Fruit fly (Drosophila melanogaster) whole organism, embryonic: ENCODE results near the gene CG46427.

Source experiments
- ATbp ChIP-seq: fragments of 200-800 bp; sonication (Bioruptor generic); optimal IDR thresholded peaks from 2 replicates; lab custom pipeline; 2017; ENCODE audit warnings: missing biosample characterization, mild to moderate bottlenecking, missing genetic modification characterization, missing genetic modification reagents
- CG10565 ChIP-seq: fragments of 200-800 bp; sonication (Bioruptor generic); optimal IDR thresholded peaks from 3 replicates; lab custom pipeline; 2016; ENCODE audit warnings: missing biosample characterization, mild to moderate bottlenecking, missing genetic modification characterization
- CG11247 ChIP-seq: fragments of 200-800 bp; sonication (Bioruptor generic); IDR thresholded peaks from 2 replicates; pipeline ENCODE4 v1.3.6; 2022; ENCODE audit warnings: missing biosample characterization, missing genetic modification characterization
- CG11723 ChIP-seq: fragments of 200-800 bp; sonication (Bioruptor generic); optimal IDR thresholded peaks from 2 replicates; lab custom pipeline; 2017; ENCODE audit warnings: missing biosample characterization, mild to moderate bottlenecking, missing genetic modification characterization
- CG14667 ChIP-seq: fragments of 200-800 bp; sonication (Bioruptor generic); IDR thresholded peaks from 2 replicates; pipeline ENCODE4 v1.3.6; 2022; ENCODE audit warnings: missing biosample characterization, missing genetic modification characterization
- CG16813 ChIP-seq: fragments of 200-800 bp; sonication (Bioruptor generic); IDR thresholded peaks from 3 replicates; pipeline ENCODE4 v1.3.6; 2022; ENCODE audit warnings: missing biosample characterization, missing genetic modification characterization; ENCODE audit not compliant: partially characterized antibody
- CG17359 ChIP-seq: fragments of 200-800 bp; sonication (Bioruptor generic); optimal IDR thresholded peaks from 3 replicates; lab custom pipeline; 2018; ENCODE audit warnings: missing biosample characterization, mild to moderate bottlenecking, missing genetic modification characterization, moderate library complexity
- CG17612 ChIP-seq: fragments of 200-800 bp; sonication (Bioruptor generic); IDR thresholded peaks from 2 replicates; pipeline ENCODE4 v1.3.6; 2022; ENCODE audit warnings: missing biosample characterization, missing genetic modification characterization
- CG18262 ChIP-seq: fragments of 200-800 bp; optimal IDR thresholded peaks from 3 replicates; lab custom pipeline; 2019; ENCODE audit warnings: missing biosample characterization, mild to moderate bottlenecking, missing genetic modification characterization, moderate library complexity
- CG18619 ChIP-seq: fragments of 200-800 bp; sonication (Bioruptor generic); optimal IDR thresholded peaks from 3 replicates; lab custom pipeline; 2017; ENCODE audit warnings: missing biosample characterization, mild to moderate bottlenecking, missing genetic modification characterization
- CG2116 ChIP-seq: fragments of 200-800 bp; sonication (Bioruptor generic); optimal IDR thresholded peaks from 3 replicates; lab custom pipeline; 2018; ENCODE audit warnings: missing biosample characterization, mild to moderate bottlenecking, missing genetic modification characterization
- CG2199 ChIP-seq: fragments of 200-800 bp; sonication (Bioruptor generic); IDR thresholded peaks from 3 replicates; pipeline ENCODE4 v1.3.6; 2022; ENCODE audit warnings: missing biosample characterization, missing genetic modification characterization
- CG30431 ChIP-seq: fragments of 200-800 bp; sonication (Bioruptor generic); optimal IDR thresholded peaks from 2 replicates; lab custom pipeline; 2017; ENCODE audit warnings: missing biosample characterization, missing genetic modification characterization
- CG4328 ChIP-seq: fragments of 200-800 bp; sonication (Bioruptor generic); optimal IDR thresholded peaks from 3 replicates; lab custom pipeline; 2017; ENCODE audit warnings: missing biosample characterization, missing genetic modification reagents, missing genetic modification characterization
- CG4424 ChIP-seq: fragments of 200-800 bp; sonication (Bioruptor generic); optimal IDR thresholded peaks from 3 replicates; lab custom pipeline; 2016; ENCODE audit warnings: missing biosample characterization, missing genetic modification characterization
- CG7745 ChIP-seq: fragments of 200-800 bp; sonication (Bioruptor generic); optimal IDR thresholded peaks from 2 replicates; lab custom pipeline; 2018; ENCODE audit warnings: missing biosample characterization, mild to moderate bottlenecking, missing genetic modification characterization, moderate library complexity
- CG7987 ChIP-seq: fragments of 200-800 bp; sonication (Bioruptor generic); optimal IDR thresholded peaks from 2 replicates; lab custom pipeline; 2018; ENCODE audit warnings: missing biosample characterization, mild to moderate bottlenecking, missing genetic modification characterization, moderate library complexity
- CG8290 ChIP-seq, 3 experiments: fragments of 200-800 bp; sonication (Bioruptor generic); optimal IDR thresholded peaks; 2 replicates each; lab custom pipeline; 2016 to 2019; ENCODE audit warnings: missing biosample characterization in 3 of 3, missing genetic modification characterization in 3 of 3, mild to moderate bottlenecking in 2 of 3, moderate library complexity in 1 of 3
- CG9727 ChIP-seq: fragments of 200-800 bp; sonication (Bioruptor generic); optimal IDR thresholded peaks from 3 replicates; lab custom pipeline; 2017; ENCODE audit warnings: missing biosample characterization, mild to moderate bottlenecking, missing genetic modification characterization
- Chrac-16 ChIP-seq: fragments of 200-800 bp; sonication (Bioruptor generic); optimal IDR thresholded peaks from 3 replicates; lab custom pipeline; 2016; ENCODE audit warnings: missing biosample characterization, missing genetic modification characterization
- Doc3 ChIP-seq: fragments of 200-800 bp; sonication (Bioruptor generic); IDR thresholded peaks from 3 replicates; pipeline ENCODE4 v1.3.6; 2022; ENCODE audit warnings: missing biosample characterization, missing genetic modification characterization; ENCODE audit not compliant: partially characterized antibody
- E2f1 ChIP-seq: fragments of 200-800 bp; sonication (Bioruptor generic); IDR thresholded peaks from 2 replicates; pipeline ENCODE4 v1.3.6; 2022; ENCODE audit warnings: missing biosample characterization, missing genetic modification characterization
- Elba2 ChIP-seq: fragments of 200-800 bp; sonication (Bioruptor generic); optimal IDR thresholded peaks from 3 replicates; lab custom pipeline; 2016; ENCODE audit warnings: missing biosample characterization, missing genetic modification characterization
- Jarid2 ChIP-seq: fragments of 200-800 bp; sonication (Bioruptor generic); optimal IDR thresholded peaks from 3 replicates; lab custom pipeline; 2017; ENCODE audit warnings: mild to moderate bottlenecking, missing biosample characterization, missing genetic modification reagents, missing genetic modification characterization
- Mad ChIP-seq: fragments of 200-800 bp; sonication (Bioruptor generic); optimal IDR thresholded peaks from 2 replicates; lab custom pipeline; 2016; ENCODE audit warnings: missing biosample characterization, missing genetic modification characterization
- NFAT ChIP-seq: fragments of 200-800 bp; sonication (Bioruptor generic); IDR thresholded peaks from 2 replicates; pipeline ENCODE4 v1.3.6; 2022; ENCODE audit warnings: missing biosample characterization, missing genetic modification characterization
- NK7.1 ChIP-seq: fragments of 200-800 bp; sonication (Bioruptor generic); optimal IDR thresholded peaks from 3 replicates; lab custom pipeline; 2016; ENCODE audit warnings: missing biosample characterization, missing genetic modification characterization
- NfI ChIP-seq: fragments of 200-800 bp; sonication (Bioruptor generic); optimal IDR thresholded peaks from 3 replicates; lab custom pipeline; 2018; ENCODE audit warnings: missing biosample characterization, mild to moderate bottlenecking, missing genetic modification characterization, moderate library complexity
- PHDP ChIP-seq: fragments of 200-800 bp; sonication (Bioruptor generic); optimal IDR thresholded peaks from 3 replicates; lab custom pipeline; 2018; ENCODE audit warnings: missing biosample characterization, mild to moderate bottlenecking, missing genetic modification characterization, moderate library complexity
- Ptx1 ChIP-seq: fragments of 200-800 bp; sonication (Bioruptor generic); IDR thresholded peaks from 2 replicates; pipeline ENCODE4 v1.3.6; 2022; ENCODE audit warnings: missing biosample characterization, missing genetic modification characterization
- chinmo ChIP-seq: fragments of 200-800 bp; sonication (Bioruptor generic); IDR thresholded peaks from 4 replicates; pipeline ENCODE4 v1.3.6; 2022; ENCODE audit warnings: missing biosample characterization, missing genetic modification characterization; ENCODE audit not compliant: partially characterized antibody
- ci ChIP-seq: fragments of 200-800 bp; sonication (Bioruptor generic); IDR thresholded peaks from 3 replicates; pipeline ENCODE4 v1.3.6; 2022; ENCODE audit warnings: missing biosample characterization, missing genetic modification characterization
- danr ChIP-seq: fragments of 200-800 bp; sonication (Bioruptor generic); IDR thresholded peaks from 2 replicates; pipeline ENCODE4 v1.3.6; 2022; ENCODE audit warnings: missing biosample characterization, missing genetic modification characterization
- ham ChIP-seq: fragments of 200-800 bp; sonication (Bioruptor generic); IDR thresholded peaks from 2 replicates; pipeline ENCODE4 v1.3.6; 2022; ENCODE audit warnings: missing biosample characterization, missing genetic modification characterization
- lab ChIP-seq: fragments of 200-800 bp; sonication (Bioruptor generic); optimal IDR thresholded peaks from 3 replicates; lab custom pipeline; 2017; ENCODE audit warnings: missing biosample characterization, missing genetic modification characterization, mild to moderate bottlenecking, moderate library complexity, missing genetic modification reagents
- luna ChIP-seq: fragments of 200-800 bp; sonication (Bioruptor generic); optimal IDR thresholded peaks from 2 replicates; lab custom pipeline; 2016; ENCODE audit warnings: missing biosample characterization, missing genetic modification characterization
- maf-S ChIP-seq: fragments of 200-800 bp; sonication (Bioruptor generic); optimal IDR thresholded peaks from 2 replicates; lab custom pipeline; 2016; ENCODE audit warnings: missing biosample characterization, missing genetic modification characterization
- pho ChIP-seq: fragments of 200-800 bp; sonication (Bioruptor generic); optimal IDR thresholded peaks from 2 replicates; lab custom pipeline; 2016; ENCODE audit warnings: missing biosample characterization, missing genetic modification characterization
- phol ChIP-seq: fragments of 200-800 bp; sonication (Bioruptor generic); optimal IDR thresholded peaks from 3 replicates; lab custom pipeline; 2018; ENCODE audit warnings: missing biosample characterization, mild to moderate bottlenecking, missing genetic modification characterization, moderate library complexity
- pnt ChIP-seq: fragments of 200-800 bp; sonication (Bioruptor generic); optimal IDR thresholded peaks from 3 replicates; lab custom pipeline; 2016; ENCODE audit warnings: missing biosample characterization, missing genetic modification characterization
- pros ChIP-seq: fragments of 200-800 bp; sonication (Bioruptor generic); optimal IDR thresholded peaks from 3 replicates; lab custom pipeline; 2019; ENCODE audit warnings: missing biosample characterization, mild to moderate bottlenecking, missing genetic modification characterization, moderate library complexity
- pum ChIP-seq: fragments of 200-800 bp; sonication (Bioruptor generic); optimal IDR thresholded peaks from 2 replicates; lab custom pipeline; 2016; ENCODE audit warnings: missing biosample characterization, missing genetic modification characterization
- scrt ChIP-seq: fragments of 200-800 bp; sonication (Bioruptor generic); optimal IDR thresholded peaks from 2 replicates; lab custom pipeline; 2018; ENCODE audit warnings: missing biosample characterization, mild to moderate bottlenecking, missing genetic modification characterization, moderate library complexity
- sd ChIP-seq: fragments of 200-800 bp; sonication (Bioruptor generic); optimal IDR thresholded peaks from 3 replicates; lab custom pipeline; 2018; ENCODE audit warnings: missing biosample characterization, mild to moderate bottlenecking, missing genetic modification characterization, moderate library complexity
- shn ChIP-seq: fragments of 200-800 bp; sonication (Bioruptor generic); optimal IDR thresholded peaks from 3 replicates; lab custom pipeline; 2016; ENCODE audit warnings: missing biosample characterization, missing genetic modification characterization
- sima ChIP-seq: fragments of 200-800 bp; sonication (Bioruptor generic); optimal IDR thresholded peaks from 2 replicates; lab custom pipeline; 2016; ENCODE audit warnings: missing biosample characterization, missing genetic modification characterization
- ssp ChIP-seq: fragments of 200-800 bp; sonication (Bioruptor generic); IDR thresholded peaks from 2 replicates; pipeline ENCODE4 v1.3.6; 2022; ENCODE audit warnings: missing biosample characterization, missing genetic modification characterization
- stc ChIP-seq: fragments of 200-800 bp; sonication (Bioruptor generic); IDR thresholded peaks from 2 replicates; pipeline ENCODE4 v1.3.6; 2022; ENCODE audit warnings: missing biosample characterization, missing genetic modification characterization
- stwl ChIP-seq: fragments of 200-800 bp; sonication (Bioruptor generic); optimal IDR thresholded peaks from 3 replicates; lab custom pipeline; 2018; ENCODE audit warnings: missing biosample characterization, mild to moderate bottlenecking, missing genetic modification characterization, moderate library complexity
- tap ChIP-seq: fragments of 200-800 bp; optimal IDR thresholded peaks from 3 replicates; lab custom pipeline; 2019; ENCODE audit warnings: missing biosample characterization, mild to moderate bottlenecking, missing genetic modification characterization, moderate library complexity
- wor ChIP-seq: fragments of 200-800 bp; sonication (Bioruptor generic); IDR thresholded peaks from 2 replicates; pipeline ENCODE4 v1.3.6; 2022; ENCODE audit warnings: missing biosample characterization, missing genetic modification characterization

Gene CG46427

DNA sequence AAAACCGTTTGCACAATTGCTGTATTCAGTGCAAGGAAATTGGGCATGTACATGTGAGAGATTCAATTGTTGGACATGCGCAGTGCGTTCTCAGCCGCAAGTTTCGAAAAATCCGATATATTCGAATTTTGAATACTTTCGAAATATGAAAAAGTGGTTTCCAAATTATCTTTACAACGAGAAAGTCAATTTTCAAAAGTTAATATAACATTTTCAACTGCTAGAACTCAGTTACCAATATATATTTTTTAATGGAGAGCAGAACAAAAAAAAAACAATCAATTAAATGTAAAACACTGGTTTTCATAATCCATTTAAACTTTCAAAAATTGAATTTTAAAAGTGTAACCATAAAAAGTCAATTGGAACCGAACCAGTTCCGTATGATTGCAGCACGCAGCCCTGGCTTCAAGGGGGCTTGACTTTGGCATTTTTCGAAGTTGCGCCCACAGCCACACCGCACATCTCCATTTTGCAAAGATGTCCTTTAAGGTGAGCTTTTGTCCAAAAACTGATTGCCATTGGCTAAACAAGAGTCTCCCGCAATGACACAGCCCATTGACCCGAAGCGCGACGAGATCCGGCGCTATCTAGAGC, 16.5 kb downstream of the CG46427 start, which contains the start of the genes Scgbeta and CG17202 (continued):
- no peak for TF ChIP-seq CG16813
- TF ChIP-seq Jarid2 (GFP tag; lab: Kevin White, UChicago): no peak
- no peak for TF ChIP-seq danr
- TF ChIP-seq sima: no peak
- TF ChIP-seq CG18619 (GFP tag; lab: Kevin White, UChicago): peak; percentile 20
- TF ChIP-seq CG17359: no peak
- no peak for TF ChIP-seq CG8290 (GFP tag; optimal IDR thresholded peaks at IDR 0.05; lab: Kevin White, UChicago)
- TF ChIP-seq CG8290 (tag; optimal IDR thresholded peaks at IDR 0.05; lab: Kevin White, UChicago): no peak
- TF ChIP-seq stwl (tag; lab: Kevin White, UChicago): peak; percentile 41
- peak; percentile 7 for TF ChIP-seq CG2116 (GFP tag; lab: Kevin White, UChicago)
- no peak for TF ChIP-seq pnt (GFP tag; lab: Kevin White, UChicago)
- no peak for TF ChIP-seq wor
- TF ChIP-seq chinmo (GFP tag; lab: Robert Waterston, UW): no peak
- no peak for TF ChIP-seq ATbp (GFP tag; lab: Kevin White, UChicago)
- TF ChIP-seq sd (tag; lab: Kevin White, UChicago): no peak
- TF ChIP-seq Mad (GFP tag; lab: Kevin White, UChicago): no peak
- TF ChIP-seq CG10565 (GFP tag; lab: Kevin White, UChicago): no peak
- TF ChIP-seq PHDP (tag; lab: Kevin White, UChicago): no peak
- TF ChIP-seq CG7745 (tag; lab: Kevin White, UChicago): no peak
- no peak for TF ChIP-seq CG11247 (GFP tag; lab: Robert Waterston, UW)
- no peak for TF ChIP-seq pros
- TF ChIP-seq CG17612 (GFP tag; lab: Robert Waterston, UW): no peak
- TF ChIP-seq CG2199 (GFP tag; lab: Robert Waterston, UW): no peak
- no peak for TF ChIP-seq E2f1 (GFP tag; lab: Robert Waterston, UW)
- no peak for TF ChIP-seq Chrac-16 (GFP tag; lab: Kevin White, UChicago)
- TF ChIP-seq luna: no peak
- TF ChIP-seq CG4424: no peak
- TF ChIP-seq ssp: no peak
- no peak for TF ChIP-seq CG11723 (GFP tag; lab: Kevin White, UChicago)
- TF ChIP-seq stc (GFP tag; lab: Robert Waterston, UW): no peak
- no peak for TF ChIP-seq CG18262 (tag; lab: Kevin White, UChicago)
- TF ChIP-seq tap (tag; lab: Kevin White, UChicago): no peak
- TF ChIP-seq ci: 0 out of 3 replicates have a peak, but pooled peaks have one; percentile 29
- TF ChIP-seq pho (GFP tag; lab: Kevin White, UChicago): no peak
- no peak for TF ChIP-seq CG4328 (GFP tag; lab: Kevin White, UChicago)
- no peak for TF ChIP-seq NFAT (GFP tag; lab: Robert Waterston, UW)
- TF ChIP-seq ham (GFP tag; lab: Robert Waterston, UW): no peak
- TF ChIP-seq phol (tag; lab: Kevin White, UChicago): peak; percentile 93
- TF ChIP-seq CG9727 (GFP tag; lab: Kevin White, UChicago): no peak
- no peak for TF ChIP-seq CG7987 (GFP tag; lab: Kevin White, UChicago)
- TF ChIP-seq maf-S (GFP tag; lab: Kevin White, UChicago): no peak
- no peak for TF ChIP-seq NfI (GFP tag; lab: Kevin White, UChicago)
- no peak for TF ChIP-seq CG14667 (GFP tag; lab: Robert Waterston, UW)
- TF ChIP-seq lab (GFP tag; lab: Kevin White, UChicago): no peak
- no peak for TF ChIP-seq CG30431
- no peak for TF ChIP-seq Ptx1
- TF ChIP-seq scrt (GFP tag; lab: Kevin White, UChicago): no peak
- no peak for TF ChIP-seq NK7.1 (GFP tag; lab: Kevin White, UChicago)
- TF ChIP-seq pum (GFP tag; lab: Kevin White, UChicago): no peak
- TF ChIP-seq Elba2: no peak
- TF ChIP-seq shn: no peak
- TF ChIP-seq Doc3 (GFP tag; lab: Robert Waterston, UW): no peak
